Worm (Caenorhabditis elegans) whole organism, L3 larva: Measurements from ENCODE around the gene sdz-36.
A peak's percentile ranks its signal among the peaks of the same experiment; 100 is the strongest.

Source experiments
- R02D3.7 ChIP-seq: fragments of 150-350 bp; optimal IDR thresholded peaks from 2 replicates; lab custom pipeline; 2014; ENCODE audit warnings: missing biosample characterization, missing genetic modification characterization
- ZK546.5 ChIP-seq: sonication (generic microtip); optimal IDR thresholded peaks from 2 replicates; lab custom pipeline; 2017; ENCODE audit warnings: missing biosample characterization, missing genetic modification characterization
- ama-1 ChIP-seq: fragments of 150-350 bp; optimal IDR thresholded peaks from 2 replicates; lab custom pipeline; 2018
- ceh-28 ChIP-seq: fragments of 150-350 bp; optimal IDR thresholded peaks from 2 replicates; lab custom pipeline; 2014; ENCODE audit warnings: missing biosample characterization, missing genetic modification reagents, missing genetic modification characterization
- ceh-82 ChIP-seq: fragments of 150-350 bp; optimal IDR thresholded peaks from 2 replicates; lab custom pipeline; 2014; ENCODE audit warnings: missing biosample characterization, missing genetic modification characterization
- ceh-9 ChIP-seq: sonication (generic microtip); optimal IDR thresholded peaks from 2 replicates; lab custom pipeline; 2018; ENCODE audit warnings: missing biosample characterization, missing genetic modification characterization
- egl-5 ChIP-seq: fragments of 150-350 bp; optimal IDR thresholded peaks from 2 replicates; lab custom pipeline; 2017; ENCODE audit warnings: missing biosample characterization, missing genetic modification reagents, missing genetic modification characterization, inconsistent platforms
- elt-1 ChIP-seq: fragments of 150-350 bp; optimal IDR thresholded peaks from 2 replicates; lab custom pipeline; 2014; ENCODE audit warnings: missing biosample characterization, missing genetic modification characterization
- elt-2 ChIP-seq: sonication (generic microtip); optimal IDR thresholded peaks from 2 replicates; lab custom pipeline; 2016; ENCODE audit warnings: missing genetic modification reagents, mild to moderate bottlenecking, missing genetic modification characterization, missing compliant biosample characterization
- elt-3 ChIP-seq, 3 experiments: fragments of 150-350 bp in 1 of 3; sonication (generic microtip) in 2 of 3; optimal IDR thresholded peaks; 2 replicates in 2 of 3; 4 replicates in 1 of 3; lab custom pipeline; 2014 to 2017; ENCODE audit warnings: missing biosample characterization in 3 of 3, missing genetic modification characterization in 3 of 3
- fkh-10 ChIP-seq: sonication (generic microtip); optimal IDR thresholded peaks from 2 replicates; lab custom pipeline; 2017; ENCODE audit warnings: missing biosample characterization, missing genetic modification reagents, missing genetic modification characterization
- fkh-2 ChIP-seq: fragments of 150-350 bp; optimal IDR thresholded peaks from 2 replicates; lab custom pipeline; 2014; ENCODE audit warnings: missing biosample characterization, missing genetic modification reagents, missing genetic modification characterization
- hmg-11 ChIP-seq: sonication (generic microtip); optimal IDR thresholded peaks from 2 replicates; lab custom pipeline; 2016; ENCODE audit warnings: missing genetic modification characterization, missing compliant biosample characterization
- jun-1 ChIP-seq: fragments of 150-350 bp; optimal IDR thresholded peaks from 2 replicates; lab custom pipeline; 2014; ENCODE audit warnings: missing biosample characterization, missing genetic modification reagents, missing genetic modification characterization
- lin-15B ChIP-seq: fragments of 150-350 bp; optimal IDR thresholded peaks from 2 replicates; lab custom pipeline; 2014; ENCODE audit warnings: missing biosample characterization, missing genetic modification characterization
- mdl-1 ChIP-seq: fragments of 150-350 bp; optimal IDR thresholded peaks from 2 replicates; lab custom pipeline; 2014; ENCODE audit warnings: missing biosample characterization, missing genetic modification characterization
- mml-1 ChIP-seq: fragments of 150-350 bp; sonication (generic microtip); optimal IDR thresholded peaks from 3 replicates; lab custom pipeline; 2014; ENCODE audit warnings: missing biosample characterization, missing genetic modification characterization
- nfya-1 ChIP-seq: sonication (generic microtip); optimal IDR thresholded peaks from 2 replicates; lab custom pipeline; 2017; ENCODE audit warnings: missing genetic modification characterization, mild to moderate bottlenecking, missing compliant biosample characterization, antibody characterized with exemption, moderate library complexity; ENCODE audit not compliant: insufficient read depth
- nhr-11 ChIP-seq: fragments of 150-350 bp; optimal IDR thresholded peaks from 2 replicates; lab custom pipeline; 2014; ENCODE audit warnings: missing biosample characterization, missing genetic modification characterization
- nhr-12 ChIP-seq: fragments of 150-350 bp; optimal IDR thresholded peaks from 2 replicates; lab custom pipeline; 2014; ENCODE audit warnings: missing biosample characterization, missing genetic modification characterization
- nhr-23 ChIP-seq: fragments of 150-350 bp; optimal IDR thresholded peaks from 2 replicates; lab custom pipeline; 2014; ENCODE audit warnings: missing biosample characterization, missing genetic modification reagents, missing genetic modification characterization
- nhr-25 ChIP-seq: sonication (generic microtip); optimal IDR thresholded peaks from 2 replicates; lab custom pipeline; 2017; ENCODE audit warnings: missing biosample characterization, missing genetic modification characterization
- nhr-43 ChIP-seq: sonication (generic microtip); optimal IDR thresholded peaks from 2 replicates; lab custom pipeline; 2016; ENCODE audit warnings: mild to moderate bottlenecking, missing genetic modification characterization, missing compliant biosample characterization; ENCODE audit not compliant: poor library complexity, severe bottlenecking
- nhr-76 ChIP-seq: fragments of 150-350 bp; sonication (generic microtip); optimal IDR thresholded peaks from 5 replicates; lab custom pipeline; 2014; ENCODE audit warnings: missing biosample characterization, missing genetic modification characterization
- pha-4 ChIP-seq: fragments of 150-350 bp; optimal IDR thresholded peaks from 2 replicates; lab custom pipeline; 2014; ENCODE audit warnings: missing biosample characterization, missing genetic modification reagents, missing genetic modification characterization
- pqm-1 ChIP-seq: fragments of 150-350 bp; optimal IDR thresholded peaks from 2 replicates; lab custom pipeline; 2017; ENCODE audit warnings: missing biosample characterization, missing genetic modification characterization, inconsistent platforms
- sea-2 ChIP-seq: fragments of 150-350 bp; sonication (generic microtip); optimal IDR thresholded peaks from 4 replicates; lab custom pipeline; 2014; ENCODE audit warnings: missing biosample characterization, missing genetic modification reagents, missing genetic modification characterization
- tbx-2 ChIP-seq: sonication (generic microtip); optimal IDR thresholded peaks from 2 replicates; lab custom pipeline; 2016; ENCODE audit warnings: mild to moderate bottlenecking, missing genetic modification characterization, missing compliant biosample characterization
- unc-62 ChIP-seq: fragments of 150-350 bp; sonication (generic microtip); optimal IDR thresholded peaks from 4 replicates; lab custom pipeline; 2014; ENCODE audit warnings: missing biosample characterization, missing genetic modification reagents, missing genetic modification characterization
- zag-1 ChIP-seq: fragments of 150-350 bp; optimal IDR thresholded peaks from 2 replicates; lab custom pipeline; 2014; ENCODE audit warnings: missing biosample characterization, missing genetic modification characterization
- ztf-4 ChIP-seq: fragments of 150-350 bp; optimal IDR thresholded peaks from 2 replicates; lab custom pipeline; 2014; ENCODE audit warnings: missing biosample characterization, missing genetic modification characterization

Gene sdz-36

ce11 chrIV:9671001-9671652 is 19.6 kb upstream of the sdz-36 start:
- TF ChIP-seq mml-1, result no peak
- peak; percentile 11 for TF ChIP-seq nhr-43 (tag; lab: Kevin White, UChicago)
- peak; percentile 34 for TF ChIP-seq nhr-25
- TF ChIP-seq ceh-9, result no peak
- TF ChIP-seq sea-2 (GFP tag; lab: Kevin White, UChicago), result no peak
- no peak for TF ChIP-seq ceh-28 (tag; lab: Kevin White, UChicago)
- TF ChIP-seq ZK546.5, result no peak
- peak; percentile 73 for TF ChIP-seq elt-2
- no peak for TF ChIP-seq nhr-76 (tag; lab: Kevin White, UChicago)
- TF ChIP-seq R02D3.7 (tag; lab: Kevin White, UChicago), result no peak
- TF ChIP-seq tbx-2, result no peak
- TF ChIP-seq pqm-1 (tag; lab: Kevin White, UChicago), result peak; percentile 76
- TF ChIP-seq elt-3 (tag; optimal IDR thresholded peaks at IDR 0.05; lab: Kevin White, UChicago), result no peak
- no peak for TF ChIP-seq fkh-2
- peak; percentile 34 for TF ChIP-seq ztf-4 (tag; lab: Kevin White, UChicago)
- TF ChIP-seq nhr-12 (tag; lab: Kevin White, UChicago), result no peak
- TF ChIP-seq jun-1 (tag; lab: Kevin White, UChicago), result peak; percentile 62
- no peak for TF ChIP-seq nhr-23 (tag; lab: Kevin White, UChicago)
- peak; percentile 97 for TF ChIP-seq pha-4
- no peak for TF ChIP-seq zag-1 (tag; lab: Kevin White, UChicago)
- TF ChIP-seq ama-1 (lab: Kevin White, UChicago), result peak; percentile 41
- TF ChIP-seq hmg-11 (tag; lab: Kevin White, UChicago), result no peak
- TF ChIP-seq fkh-10, result no peak
- no peak for TF ChIP-seq egl-5 (tag; lab: Kevin White, UChicago)
- peak; percentile 56 for TF ChIP-seq mdl-1 (tag; lab: Kevin White, UChicago)
- TF ChIP-seq nhr-11, result no peak
- peak; percentile 43 for TF ChIP-seq nfya-1 (tag; lab: Kevin White, UChicago)
- TF ChIP-seq, all 47 proteins: peak for 10

DNA sequence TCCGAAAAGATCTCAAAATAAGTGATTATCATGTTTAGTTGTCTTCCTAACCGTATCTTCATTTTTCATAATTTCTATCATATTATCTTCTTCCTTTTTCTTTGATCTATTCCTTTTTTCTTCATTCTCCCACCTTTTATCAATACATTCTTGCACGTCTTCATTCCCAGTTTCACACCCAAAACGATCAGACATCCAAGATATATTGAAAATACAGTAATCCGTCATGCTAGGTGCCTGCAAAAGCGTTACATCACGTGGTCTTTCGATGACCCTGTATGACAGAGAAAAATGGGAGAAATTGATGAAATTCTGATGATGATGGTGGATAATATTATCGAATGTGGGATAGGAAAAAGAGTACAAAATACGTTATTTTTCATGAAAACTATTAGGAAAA is 18.3 kb upstream of the sdz-36 start:
- TF ChIP-seq R02D3.7 (tag; lab: Kevin White, UChicago), result no peak
- peak; percentile 88 for TF ChIP-seq nhr-43 (tag; lab: Kevin White, UChicago)
- no peak for TF ChIP-seq sea-2 (GFP tag; lab: Kevin White, UChicago)
- TF ChIP-seq zag-1 (tag; lab: Kevin White, UChicago), result no peak
- no peak for TF ChIP-seq nhr-76 (tag; lab: Kevin White, UChicago)
- TF ChIP-seq ama-1 (lab: Kevin White, UChicago), result no peak
- TF ChIP-seq mml-1, result no peak
- no peak for TF ChIP-seq fkh-10
- TF ChIP-seq elt-3 (tag; optimal IDR thresholded peaks at IDR 0.05; lab: Kevin White, UChicago), result peak in 1 of 3 experiments; percentile 79
- peak; percentile 94 for TF ChIP-seq nhr-23 (tag; lab: Kevin White, UChicago)
- no peak for TF ChIP-seq fkh-2
- peak; percentile 52 for TF ChIP-seq nhr-25
- TF ChIP-seq mdl-1 (tag; lab: Kevin White, UChicago), result no peak

ce11 chrIV:9673206-9673605 is 17.5 kb upstream of the sdz-36 start:
- TF ChIP-seq pqm-1 (tag; lab: Kevin White, UChicago) (no peak), nhr-25 (peak; percentile 25), R02D3.7 (tag; lab: Kevin White, UChicago) (no peak), ceh-82 (tag; lab: Kevin White, UChicago) (no peak), lin-15B (no peak), unc-62 (GFP tag; lab: Kevin White, UChicago) (no peak)

- TF ChIP-seq nfya-1 (tag; lab: Kevin White, UChicago) (peak; percentile 2), ama-1 (lab: Kevin White, UChicago) (peak; percentile 40), tbx-2 (no peak), pqm-1 (tag; lab: Kevin White, UChicago) (peak; percentile 75), elt-2 (peak; percentile 40), elt-1 (tag; lab: Kevin White, UChicago) (peak; percentile 72), sea-2 (GFP tag; lab: Kevin White, UChicago) (no peak)
These were observed 16.9 kb upstream of the sdz-36 start for ce11 chrIV:9673683-9674336.
